Worm (Caenorhabditis elegans) whole organism, early embryonic: Measurements from ENCODE around the gene nrfl-1.

Source experiments
- aly-1 ChIP-seq: sonication (generic microtip); optimal IDR thresholded peaks from 2 replicates; lab custom pipeline; 2016; ENCODE audit warnings: missing genetic modification characterization, missing compliant biosample characterization
- ets-7 ChIP-seq: sonication (generic microtip); optimal IDR thresholded peaks from 2 replicates; lab custom pipeline; 2016; ENCODE audit warnings: missing genotype, missing genetic modification characterization, missing compliant biosample characterization

- no peak for TF ChIP-seq aly-1 (tag; lab: Kevin White, UChicago)
- no peak for TF ChIP-seq ets-7 (tag; lab: Kevin White, UChicago)
These were observed 1.2 kb upstream of the nrfl-1 start for ce11 chrIV:9117700-9118099.
